Worm (Caenorhabditis elegans) whole organism, L1 larva: ENCODE results near the gene pno-1.

Source experiments
- ama-1 ChIP-seq: fragments of 150-350 bp; optimal IDR thresholded peaks from 2 replicates; lab custom pipeline; 2014
- ces-1 ChIP-seq: fragments of 150-350 bp; optimal IDR thresholded peaks from 2 replicates; lab custom pipeline; 2014; ENCODE audit warnings: missing biosample characterization, missing genetic modification reagents, missing genetic modification characterization
- efl-3 ChIP-seq: fragments of 200-800 bp; sonication (Bioruptor generic); optimal IDR thresholded peaks from 2 replicates; lab custom pipeline; 2018; ENCODE audit warnings: mild to moderate bottlenecking, missing genetic modification characterization, missing compliant biosample characterization
- nhr-12 ChIP-seq: sonication (generic microtip); optimal IDR thresholded peaks from 2 replicates; lab custom pipeline; 2017; ENCODE audit warnings: missing biosample characterization, missing genetic modification characterization
- nhr-28 ChIP-seq: fragments of 150-350 bp; optimal IDR thresholded peaks from 2 replicates; lab custom pipeline; 2014; ENCODE audit warnings: missing biosample characterization, missing genetic modification characterization
- sup-37 ChIP-seq: fragments of 200-800 bp; sonication (Bioruptor generic); optimal IDR thresholded peaks from 2 replicates; lab custom pipeline; 2018; ENCODE audit warnings: mild to moderate bottlenecking, missing genetic modification characterization, missing compliant biosample characterization
- unc-98 ChIP-seq: fragments of 200-800 bp; sonication (Bioruptor generic); IDR thresholded peaks from 2 replicates; pipeline ENCODE4 v1.3.6; 2022; ENCODE audit warnings: missing genetic modification characterization, missing compliant biosample characterization

DNA sequence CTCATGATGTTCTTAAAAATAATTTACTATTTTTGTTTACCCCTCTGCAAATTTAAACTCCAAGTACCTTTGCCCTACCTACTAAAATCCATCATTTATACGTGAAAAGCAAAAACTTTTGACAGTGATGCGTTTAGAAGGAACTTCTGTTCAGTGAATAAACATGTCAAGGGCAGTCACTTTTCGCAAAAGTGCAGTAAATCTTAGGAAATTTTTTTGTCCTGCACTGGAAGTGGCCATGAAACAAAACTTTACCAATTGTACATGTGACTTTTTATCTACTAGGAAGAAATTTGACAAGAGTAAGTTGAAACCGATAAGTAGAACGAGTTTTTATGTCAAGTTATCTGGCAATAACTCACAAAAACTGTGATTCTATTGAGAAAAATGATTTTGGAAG, 43.5 kb upstream of the pno-1 start:
- TF ChIP-seq ama-1 (lab: Kevin White, UChicago), result no peak
- TF ChIP-seq sup-37 (GFP tag; lab: Kevin White, UChicago), result no peak
- TF ChIP-seq ces-1, result no peak
- no peak for TF ChIP-seq efl-3
- no peak for TF ChIP-seq unc-98 (GFP tag; lab: Robert Waterston, UW)
- no peak for TF ChIP-seq nhr-28 (tag; lab: Kevin White, UChicago)
- no peak for TF ChIP-seq nhr-12 (tag; lab: Kevin White, UChicago)
